Fruit fly (Drosophila melanogaster): Measurements from ENCODE around the gene Or85c.

DNA sequence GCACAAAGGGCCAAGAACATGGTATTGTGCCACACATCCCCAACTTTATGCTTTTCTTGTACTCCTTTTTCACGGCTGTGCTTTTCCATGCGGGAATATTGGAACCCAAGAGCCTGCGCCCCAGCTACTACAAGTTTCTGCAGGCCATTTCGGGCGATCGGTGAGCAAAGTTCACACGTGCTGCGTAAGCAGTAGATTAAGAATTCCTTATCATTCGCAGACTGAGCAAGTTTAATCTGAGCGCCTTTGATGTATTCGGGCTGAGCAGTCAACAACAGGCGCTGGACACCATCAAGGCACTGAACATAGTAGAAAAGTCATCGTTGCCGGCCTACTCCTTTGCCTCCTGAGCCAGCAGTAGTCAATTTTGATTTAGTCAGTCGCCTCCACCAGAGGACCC, 8.0 kb upstream of the Or85c start:
- TF ChIP-seq Sox14 (GFP tag; optimal IDR thresholded peaks at IDR 0.05) (no peak), CG11294 (GFP tag; IDR thresholded peaks at IDR 0.05) (no peak), CG7368 (GFP tag; optimal IDR thresholded peaks at IDR 0.05) (no peak), Sox15 (GFP tag; optimal IDR thresholded peaks at IDR 0.05) (no peak), Ets21C (GFP tag; optimal IDR thresholded peaks at IDR 0.05) (no peak), Eip75B (GFP tag; optimal IDR thresholded peaks at IDR 0.05) (no peak), net (GFP tag; optimal IDR thresholded peaks at IDR 0.05) (no peak)

Measured in whole organism, prepupa.